Fruit fly (Drosophila melanogaster) whole organism, embryonic: ENCODE measurements around the gene Cyp310a1.

ENCODE experiments used
- Abd-B ChIP-seq: fragments of 200-800 bp; sonication (Bioruptor generic); optimal IDR thresholded peaks from 2 replicates; lab custom pipeline; 2018; ENCODE audit warnings: missing biosample characterization, mild to moderate bottlenecking, missing genetic modification characterization, moderate library complexity
- Atf6 ChIP-seq: fragments of 200-800 bp; sonication (Bioruptor generic); IDR thresholded peaks from 2 replicates; pipeline ENCODE4 v1.3.6; 2022; ENCODE audit warnings: missing biosample characterization, missing genetic modification characterization
- CG10366 ChIP-seq: fragments of 200-800 bp; sonication (Bioruptor generic); IDR thresholded peaks from 2 replicates; pipeline ENCODE4 v1.3.6; 2022; ENCODE audit warnings: missing biosample characterization, missing genetic modification characterization
- CG10431 ChIP-seq: fragments of 200-800 bp; sonication (Bioruptor generic); optimal IDR thresholded peaks from 3 replicates; lab custom pipeline; 2018; ENCODE audit warnings: missing biosample characterization, mild to moderate bottlenecking, missing genetic modification characterization
- CG1233 ChIP-seq: fragments of 200-800 bp; sonication (Bioruptor generic); optimal IDR thresholded peaks from 4 replicates; lab custom pipeline; 2018; ENCODE audit warnings: missing biosample characterization, mild to moderate bottlenecking, missing genetic modification characterization
- CG14860 ChIP-seq: fragments of 200-800 bp; sonication (Bioruptor generic); IDR thresholded peaks from 3 replicates; pipeline ENCODE4 v1.3.6; 2022; ENCODE audit warnings: missing biosample characterization, missing genetic modification characterization; ENCODE audit not compliant: partially characterized antibody
- CG15514 ChIP-seq: fragments of 200-800 bp; sonication (Bioruptor generic); optimal IDR thresholded peaks from 3 replicates; lab custom pipeline; 2017; ENCODE audit warnings: missing biosample characterization, missing genetic modification characterization, mild to moderate bottlenecking, moderate library complexity, missing genetic modification reagents
- CG18599 ChIP-seq: fragments of 200-800 bp; sonication (Bioruptor generic); optimal IDR thresholded peaks from 3 replicates; lab custom pipeline; 2017; ENCODE audit warnings: missing biosample characterization, missing genetic modification characterization, mild to moderate bottlenecking, moderate library complexity, missing genetic modification reagents
- CG2712 ChIP-seq: fragments of 200-800 bp; optimal IDR thresholded peaks from 3 replicates; lab custom pipeline; 2019; ENCODE audit warnings: missing biosample characterization, mild to moderate bottlenecking, missing genetic modification characterization, moderate library complexity
- CG3726 ChIP-seq: fragments of 200-800 bp; sonication (Bioruptor generic); IDR thresholded peaks from 3 replicates; pipeline ENCODE4, ENCODE4 v1.3.6; 2022; ENCODE audit warnings: missing biosample characterization, missing genetic modification characterization
- CG6254 ChIP-seq: fragments of 200-800 bp; sonication (Bioruptor generic); optimal IDR thresholded peaks from 3 replicates; lab custom pipeline; 2017; ENCODE audit warnings: mild to moderate bottlenecking, missing biosample characterization, missing genetic modification reagents, missing genetic modification characterization
- CG6654 ChIP-seq: fragments of 200-800 bp; sonication (Bioruptor generic); optimal IDR thresholded peaks from 2 replicates; lab custom pipeline; 2017; ENCODE audit warnings: missing biosample characterization, mild to moderate bottlenecking, missing genetic modification characterization
- CG6791 ChIP-seq: fragments of 200-800 bp; sonication (Bioruptor generic); IDR thresholded peaks from 3 replicates; pipeline ENCODE4 v1.3.6; 2022; ENCODE audit warnings: missing biosample characterization, missing genetic modification characterization; ENCODE audit not compliant: partially characterized antibody
- CG7372 ChIP-seq: fragments of 200-800 bp; sonication (Bioruptor generic); IDR thresholded peaks from 2 replicates; pipeline ENCODE4 v1.3.6; 2022; ENCODE audit warnings: missing biosample characterization, missing genetic modification characterization
- CG7745 ChIP-seq: fragments of 200-800 bp; sonication (Bioruptor generic); optimal IDR thresholded peaks from 2 replicates; lab custom pipeline; 2018; ENCODE audit warnings: missing biosample characterization, mild to moderate bottlenecking, missing genetic modification characterization, moderate library complexity
- CG7928 ChIP-seq: fragments of 200-800 bp; sonication (Bioruptor generic); optimal IDR thresholded peaks from 2 replicates; lab custom pipeline; 2017; ENCODE audit warnings: missing biosample characterization, mild to moderate bottlenecking, missing genetic modification characterization
- CG8388 ChIP-seq: fragments of 200-800 bp; sonication (Bioruptor generic); optimal IDR thresholded peaks from 2 replicates; lab custom pipeline; 2019; ENCODE audit warnings: missing biosample characterization, mild to moderate bottlenecking, missing genetic modification characterization, moderate library complexity
- CG9797 ChIP-seq: fragments of 200-800 bp; sonication (Bioruptor generic); optimal IDR thresholded peaks from 3 replicates; lab custom pipeline; 2018; ENCODE audit warnings: missing biosample characterization, mild to moderate bottlenecking, missing genetic modification characterization
- CTCF ChIP-seq: fragments of 200-800 bp; sonication (Bioruptor generic); optimal IDR thresholded peaks from 2 replicates; lab custom pipeline; 2017; ENCODE audit warnings: missing biosample characterization, mild to moderate bottlenecking, missing genetic modification characterization, moderate library complexity
- Gug ChIP-seq: fragments of 200-800 bp; sonication (Bioruptor generic); IDR thresholded peaks from 4 replicates; pipeline ENCODE4 v1.3.6; 2022; ENCODE audit warnings: missing biosample characterization, missing genetic modification characterization
- HLH4C ChIP-seq: fragments of 200-800 bp; sonication (Bioruptor generic); IDR thresholded peaks from 3 replicates; pipeline ENCODE4 v1.3.6; 2022; ENCODE audit warnings: missing biosample characterization, missing genetic modification characterization; ENCODE audit not compliant: partially characterized antibody
- Hey ChIP-seq: fragments of 200-800 bp; sonication (Bioruptor generic); optimal IDR thresholded peaks from 3 replicates; lab custom pipeline; 2018; ENCODE audit warnings: missing biosample characterization, mild to moderate bottlenecking, missing genetic modification characterization
- Jarid2 ChIP-seq: fragments of 200-800 bp; sonication (Bioruptor generic); optimal IDR thresholded peaks from 3 replicates; lab custom pipeline; 2017; ENCODE audit warnings: mild to moderate bottlenecking, missing biosample characterization, missing genetic modification reagents, missing genetic modification characterization
- Kr ChIP-seq: fragments of 200-800 bp; sonication (Bioruptor generic); optimal IDR thresholded peaks from 2 replicates; lab custom pipeline; 2017; ENCODE audit warnings: missing biosample characterization, mild to moderate bottlenecking, missing genetic modification characterization
- Lpt ChIP-seq: fragments of >200 bp; optimal IDR thresholded peaks from 2 replicates; lab custom pipeline; 2018; ENCODE audit warnings: missing biosample characterization, missing genetic modification characterization
- Max ChIP-seq: fragments of 200-800 bp; sonication (Bioruptor generic); optimal IDR thresholded peaks from 2 replicates; lab custom pipeline; 2016; ENCODE audit warnings: missing biosample characterization, mild to moderate bottlenecking, missing genetic modification characterization
- Mrtf ChIP-seq: fragments of 200-800 bp; sonication (Bioruptor generic); IDR thresholded peaks from 3 replicates; pipeline ENCODE4 v1.3.6; 2022; ENCODE audit warnings: missing biosample characterization, missing genetic modification characterization
- NK7.1 ChIP-seq: fragments of 200-800 bp; sonication (Bioruptor generic); optimal IDR thresholded peaks from 3 replicates; lab custom pipeline; 2016; ENCODE audit warnings: missing biosample characterization, missing genetic modification characterization
- Oaz ChIP-seq: fragments of 200-800 bp; sonication (Bioruptor generic); IDR thresholded peaks from 2 replicates; pipeline ENCODE4 v1.3.6; 2022; ENCODE audit warnings: missing biosample characterization, missing genetic modification characterization
- Oli ChIP-seq: fragments of 200-800 bp; sonication (Bioruptor generic); optimal IDR thresholded peaks from 2 replicates; lab custom pipeline; 2018; ENCODE audit warnings: missing biosample characterization, mild to moderate bottlenecking, missing genetic modification characterization, moderate library complexity
- Pdp1 ChIP-seq, 2 experiments: fragments of 200-800 bp; sonication (Bioruptor generic); optimal IDR thresholded peaks; 3 replicates each; lab custom pipeline; 2016; ENCODE audit warnings: missing biosample characterization in 2 of 2, missing genetic modification characterization in 2 of 2, mild to moderate bottlenecking in 1 of 2, moderate library complexity in 1 of 2
- Scr ChIP-seq: fragments of 200-800 bp; sonication (Bioruptor generic); IDR thresholded peaks from 2 replicates; pipeline ENCODE4 v1.3.6; 2022; ENCODE audit warnings: missing biosample characterization, missing genetic modification characterization; ENCODE audit not compliant: partially characterized antibody
- Vsx1 ChIP-seq: fragments of 200-800 bp; sonication (Bioruptor generic); optimal IDR thresholded peaks from 2 replicates; lab custom pipeline; 2017; ENCODE audit warnings: missing biosample characterization, mild to moderate bottlenecking, missing genetic modification characterization, missing genetic modification reagents
- Xbp1 ChIP-seq: fragments of 200-800 bp; sonication (Bioruptor generic); optimal IDR thresholded peaks from 3 replicates; lab custom pipeline; 2016; ENCODE audit warnings: missing biosample characterization, mild to moderate bottlenecking, missing genetic modification characterization
- aop ChIP-seq: fragments of 200-800 bp; sonication (Bioruptor generic); IDR thresholded peaks from 2 replicates; pipeline ENCODE4 v1.3.6; 2022; ENCODE audit warnings: missing biosample characterization, missing genetic modification characterization
- bab2 ChIP-seq: fragments of 200-800 bp; sonication (Bioruptor generic); optimal IDR thresholded peaks from 2 replicates; lab custom pipeline; 2016; ENCODE audit warnings: missing biosample characterization, missing genetic modification characterization
- btn ChIP-seq: fragments of 200-800 bp; sonication (Bioruptor generic); optimal IDR thresholded peaks from 2 replicates; lab custom pipeline; 2016; ENCODE audit warnings: missing biosample characterization, missing genetic modification characterization
- corto ChIP-seq: fragments of 200-800 bp; sonication (Bioruptor generic); optimal IDR thresholded peaks from 2 replicates; lab custom pipeline; 2016; ENCODE audit warnings: missing biosample characterization, mild to moderate bottlenecking, missing genetic modification characterization, moderate library complexity
- dmrt11E ChIP-seq: fragments of 200-800 bp; sonication (Bioruptor generic); optimal IDR thresholded peaks from 3 replicates; lab custom pipeline; 2018; ENCODE audit warnings: missing biosample characterization, mild to moderate bottlenecking, missing genetic modification characterization, moderate library complexity
- fd102C ChIP-seq: fragments of 200-800 bp; sonication (Bioruptor generic); optimal IDR thresholded peaks from 2 replicates; lab custom pipeline; 2018; ENCODE audit warnings: missing biosample characterization, mild to moderate bottlenecking, missing genetic modification characterization, moderate library complexity
- fd96Cb ChIP-seq: fragments of 200-800 bp; sonication (Bioruptor generic); optimal IDR thresholded peaks from 2 replicates; lab custom pipeline; 2018; ENCODE audit warnings: missing biosample characterization, mild to moderate bottlenecking, missing genetic modification characterization, moderate library complexity
- gcm2 ChIP-seq: fragments of 200-800 bp; sonication (Bioruptor generic); optimal IDR thresholded peaks from 2 replicates; lab custom pipeline; 2016; ENCODE audit warnings: missing biosample characterization, missing genetic modification characterization
- hb ChIP-seq: fragments of 200-800 bp; sonication (Bioruptor generic); IDR thresholded peaks from 3 replicates; pipeline ENCODE4 v1.3.6; 2022; ENCODE audit warnings: missing biosample characterization, missing genetic modification characterization; ENCODE audit not compliant: partially characterized antibody
- lab ChIP-seq: fragments of 200-800 bp; sonication (Bioruptor generic); optimal IDR thresholded peaks from 3 replicates; lab custom pipeline; 2017; ENCODE audit warnings: missing biosample characterization, missing genetic modification characterization, mild to moderate bottlenecking, moderate library complexity, missing genetic modification reagents
- pb ChIP-seq: fragments of 200-800 bp; sonication (Bioruptor generic); optimal IDR thresholded peaks from 3 replicates; lab custom pipeline; 2016; ENCODE audit warnings: missing biosample characterization, missing genetic modification characterization
- ro ChIP-seq: fragments of 200-800 bp; sonication (Bioruptor generic); IDR thresholded peaks from 2 replicates; pipeline ENCODE4 v1.3.6; 2022; ENCODE audit warnings: missing biosample characterization, missing genetic modification characterization
- sd ChIP-seq: fragments of 200-800 bp; sonication (Bioruptor generic); optimal IDR thresholded peaks from 3 replicates; lab custom pipeline; 2018; ENCODE audit warnings: missing biosample characterization, mild to moderate bottlenecking, missing genetic modification characterization, moderate library complexity
- stc ChIP-seq: fragments of 200-800 bp; sonication (Bioruptor generic); IDR thresholded peaks from 2 replicates; pipeline ENCODE4 v1.3.6; 2022; ENCODE audit warnings: missing biosample characterization, missing genetic modification characterization
- tna ChIP-seq: fragments of 200-800 bp; sonication (Bioruptor generic); IDR thresholded peaks from 2 replicates; pipeline ENCODE4 v1.3.6; 2022; ENCODE audit warnings: missing biosample characterization, missing genetic modification characterization; ENCODE audit not compliant: partially characterized antibody
- unc-4 ChIP-seq: fragments of 200-800 bp; sonication (Bioruptor generic); IDR thresholded peaks from 2 replicates; pipeline ENCODE4 v1.3.6; 2022; ENCODE audit warnings: missing biosample characterization, missing genetic modification characterization; ENCODE audit not compliant: partially characterized antibody
- wor ChIP-seq: fragments of 200-800 bp; sonication (Bioruptor generic); IDR thresholded peaks from 2 replicates; pipeline ENCODE4 v1.3.6; 2022; ENCODE audit warnings: missing biosample characterization, missing genetic modification characterization

Gene Cyp310a1

dm6 chr2L:18689376-18689775 lies 36.6 kb upstream of the Cyp310a1 start, which contains the start of gene CG10336:
Gene CG10336 (plus strand): TSS chr2L:18689528.
- TF ChIP-seq sd (no peak), unc-4 (peak; percentile 39; the same call in 1 of the 2 replicates), btn (GFP tag; lab: Kevin White, UChicago) (no peak), CG9797 (GFP tag; lab: Kevin White, UChicago) (no peak), bab2 (GFP tag; lab: Kevin White, UChicago) (no peak), aop (GFP tag; lab: Robert Waterston, UW) (no peak), Lpt (no peak), Mrtf (no peak), NK7.1 (GFP tag; lab: Kevin White, UChicago) (no peak), stc (no peak), Oli (no peak), Xbp1 (GFP tag; lab: Kevin White, UChicago) (no peak), Atf6 (GFP tag; lab: Robert Waterston, UW) (no peak), CG10431 (GFP tag; lab: Kevin White, UChicago) (no peak), CG6254 (GFP tag; lab: Kevin White, UChicago) (no peak), Gug (GFP tag; lab: Robert Waterston, UW) (no peak), Pdp1 (GFP tag; optimal IDR thresholded peaks at IDR 0.05; lab: Kevin White, UChicago) (peak in 1 of 2 experiments; percentile 100), CTCF (GFP tag; lab: Kevin White, UChicago) (no peak), hb (GFP tag; lab: Robert Waterston, UW) (no peak), wor (GFP tag; lab: Robert Waterston, UW) (no peak), CG8388 (no peak), CG6654 (GFP tag; lab: Kevin White, UChicago) (no peak), pb (GFP tag; lab: Kevin White, UChicago) (no peak), CG3726 (GFP tag; lab: Robert Waterston, UW) (no peak), gcm2 (no peak), lab (GFP tag; lab: Kevin White, UChicago) (no peak), CG14860 (GFP tag; lab: Robert Waterston, UW) (no peak; the same call in 2 of the 3 replicates), Abd-B (GFP tag; lab: Kevin White, UChicago) (no peak), CG10366 (GFP tag; lab: Robert Waterston, UW) (no peak), Max (no peak), Hey (tag; lab: Kevin White, UChicago) (no peak), fd96Cb (tag; lab: Kevin White, UChicago) (no peak), CG15514 (GFP tag; lab: Kevin White, UChicago) (peak; percentile 55), CG18599 (GFP tag; lab: Kevin White, UChicago) (no peak), tna (GFP tag; lab: Robert Waterston, UW) (no peak; the same call in 1 of the 2 replicates), dmrt11E (no peak), Kr (GFP tag; lab: Kevin White, UChicago) (no peak), HLH4C (GFP tag; lab: Robert Waterston, UW) (0 out of 3 replicates have a peak, but pooled peaks have one; percentile 8), CG7372 (GFP tag; lab: Robert Waterston, UW) (no peak), Vsx1 (no peak), Oaz (no peak), CG7745 (tag; lab: Kevin White, UChicago) (no peak), CG1233 (GFP tag; lab: Kevin White, UChicago) (no peak), CG2712 (tag; lab: Kevin White, UChicago) (no peak), CG6791 (peak; percentile 56; the same call in 2 of the 3 replicates), ro (no peak), fd102C (GFP tag; lab: Kevin White, UChicago) (no peak), corto (GFP tag; lab: Kevin White, UChicago) (no peak), Jarid2 (no peak), CG7928 (GFP tag; lab: Kevin White, UChicago) (no peak), Scr (GFP tag; lab: Robert Waterston, UW) (peak; percentile 61)
